Worm (Caenorhabditis elegans) whole organism, late embryonic: ENCODE results near the gene str-214.

Experiments
- ama-1 ChIP-seq: fragments of 150-350 bp; optimal IDR thresholded peaks from 2 replicates; lab custom pipeline; 2014
- ceh-34 ChIP-seq: sonication (generic microtip); optimal IDR thresholded peaks from 2 replicates; lab custom pipeline; 2016; ENCODE audit warnings: mild to moderate bottlenecking, missing genetic modification characterization, missing compliant biosample characterization
- ceh-9 ChIP-seq: sonication (generic microtip); optimal IDR thresholded peaks from 2 replicates; lab custom pipeline; 2016; ENCODE audit warnings: mild to moderate bottlenecking, missing genetic modification characterization, inconsistent platforms, missing compliant biosample characterization
- elt-2 ChIP-seq: sonication (generic microtip); optimal IDR thresholded peaks from 2 replicates; lab custom pipeline; 2016; ENCODE audit warnings: missing genetic modification reagents, missing genetic modification characterization, missing compliant biosample characterization
- fkh-10 ChIP-seq: fragments of 150-350 bp; optimal IDR thresholded peaks from 2 replicates; lab custom pipeline; 2014; ENCODE audit warnings: missing biosample characterization, missing genetic modification reagents, missing genetic modification characterization
- lin-11 ChIP-seq: fragments of 200-800 bp; sonication (Bioruptor generic); optimal IDR thresholded peaks from 2 replicates; lab custom pipeline; 2018; ENCODE audit warnings: mild to moderate bottlenecking, missing genetic modification characterization, missing compliant biosample characterization
- mec-3 ChIP-seq: sonication (generic microtip); optimal IDR thresholded peaks from 2 replicates; lab custom pipeline; 2016; ENCODE audit warnings: borderline replicate concordance, missing genetic modification characterization, missing compliant biosample characterization
- nfya-1 ChIP-seq: sonication (generic microtip); optimal IDR thresholded peaks from 2 replicates; lab custom pipeline; 2017; ENCODE audit warnings: missing genetic modification characterization, mild to moderate bottlenecking, missing compliant biosample characterization, antibody characterized with exemption, moderate library complexity
- nhr-232 ChIP-seq: sonication (generic microtip); optimal IDR thresholded peaks from 2 replicates; lab custom pipeline; 2016; ENCODE audit warnings: missing genetic modification characterization, missing compliant biosample characterization

DNA sequence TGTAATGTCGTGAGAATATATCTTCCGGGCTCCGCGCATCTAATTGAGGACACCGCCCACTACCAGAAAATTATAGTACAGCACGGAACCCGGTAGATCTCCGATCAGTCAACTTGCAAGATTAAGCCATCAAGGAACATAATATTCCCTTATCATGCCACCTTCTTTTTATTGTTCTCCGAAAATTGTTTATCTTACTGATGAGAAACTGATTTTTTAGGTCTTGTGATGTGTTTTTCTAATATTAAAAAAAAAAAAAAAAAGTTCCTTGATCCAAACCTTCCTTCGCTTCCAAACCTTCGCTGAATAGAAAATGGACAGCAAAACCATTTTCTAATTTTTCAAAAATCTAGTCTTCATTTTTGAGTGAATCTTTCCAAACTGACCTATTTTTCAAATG, 13.7 kb downstream of the str-214 start, which contains the start of gene F57G8.7:
- no peak for TF ChIP-seq ceh-34
- TF ChIP-seq lin-11: no peak
- no peak for TF ChIP-seq nfya-1 (tag; lab: Kevin White, UChicago)
- TF ChIP-seq fkh-10 (GFP tag; lab: Kevin White, UChicago): no peak
- no peak for TF ChIP-seq elt-2 (tag; lab: Kevin White, UChicago)
- no peak for TF ChIP-seq nhr-232 (tag; lab: Kevin White, UChicago)
- TF ChIP-seq mec-3: no peak
- TF ChIP-seq ceh-9 (tag; lab: Kevin White, UChicago): no peak
- TF ChIP-seq ama-1 (lab: Kevin White, UChicago): no peak
